Fruit fly (Drosophila melanogaster) whole organism, wandering third instar larva: ENCODE measurements around the gene CG45428.
A peak's percentile ranks its signal among the peaks of the same experiment; 100 is the strongest.

Experiments
- Abd-B ChIP-seq: fragments of >200 bp; optimal IDR thresholded peaks from 2 replicates; lab custom pipeline; 2017; ENCODE audit warnings: missing biosample characterization, missing genetic modification characterization
- CG32264 ChIP-seq: fragments of 200-800 bp; sonication (Bioruptor generic); optimal IDR thresholded peaks from 2 replicates; lab custom pipeline; 2016; ENCODE audit warnings: missing biosample characterization, missing genetic modification characterization
- CG9705 ChIP-seq: fragments of 200-800 bp; sonication (Bioruptor generic); optimal IDR thresholded peaks from 2 replicates; lab custom pipeline; 2018; ENCODE audit warnings: missing biosample characterization, mild to moderate bottlenecking, missing genetic modification characterization
- CrebA ChIP-seq: fragments of 200-800 bp; sonication (Bioruptor generic); optimal IDR thresholded peaks from 2 replicates; lab custom pipeline; 2016; ENCODE audit warnings: missing biosample characterization, mild to moderate bottlenecking, missing genetic modification characterization, borderline replicate concordance
- Dfd ChIP-seq: fragments of >200 bp; optimal IDR thresholded peaks from 2 replicates; lab custom pipeline; 2017; ENCODE audit warnings: missing biosample characterization, missing genetic modification characterization
- Dif ChIP-seq: fragments of 200-275, 200-300 bp; sonication (Bioruptor generic); optimal IDR thresholded peaks from 2 replicates; lab custom pipeline; 2018; ENCODE audit warnings: missing biosample characterization, missing genetic modification characterization; ENCODE audit not compliant: partially characterized antibody
- HLH106 ChIP-seq: fragments of 200-800 bp; optimal IDR thresholded peaks from 3 replicates; lab custom pipeline; 2019; ENCODE audit warnings: missing biosample characterization, mild to moderate bottlenecking, missing genetic modification characterization, moderate library complexity
- Hnf4 ChIP-seq: fragments of 200-800 bp; sonication (Bioruptor generic); optimal IDR thresholded peaks from 2 replicates; lab custom pipeline; 2016; ENCODE audit warnings: missing biosample characterization, mild to moderate bottlenecking, missing genetic modification characterization
- Hr78 ChIP-seq: fragments of >200 bp; optimal IDR thresholded peaks from 2 replicates; lab custom pipeline; 2017; ENCODE audit warnings: missing biosample characterization, missing genetic modification characterization
- Jra ChIP-seq: sonication (Bioruptor generic); optimal IDR thresholded peaks from 2 replicates; lab custom pipeline; 2016; ENCODE audit warnings: missing biosample characterization, missing genetic modification characterization
- Mio ChIP-seq: sonication (Bioruptor generic); optimal IDR thresholded peaks from 2 replicates; lab custom pipeline; 2016; ENCODE audit warnings: missing biosample characterization, missing genetic modification characterization
- Myc ChIP-seq: fragments of >200 bp; optimal IDR thresholded peaks from 2 replicates; lab custom pipeline; 2017
- N ChIP-seq: fragments of >200 bp; optimal IDR thresholded peaks from 2 replicates; lab custom pipeline; 2018; ENCODE audit warnings: missing biosample characterization, missing external identifiers, missing genetic modification characterization
- OdsH ChIP-seq: fragments of 200-800 bp; sonication (Bioruptor generic); optimal IDR thresholded peaks from 2 replicates; lab custom pipeline; 2016; ENCODE audit warnings: missing biosample characterization, mild to moderate bottlenecking, missing genetic modification characterization
- Rel ChIP-seq, 2 experiments: fragments of 200-800 bp; sonication (Bioruptor generic) in 1 of 2; optimal IDR thresholded peaks; 2 replicates in 1 of 2; 3 replicates in 1 of 2; lab custom pipeline; 2016 to 2019; ENCODE audit warnings: mild to moderate bottlenecking in 2 of 2, missing biosample characterization in 2 of 2, missing genetic modification characterization in 2 of 2, moderate library complexity in 1 of 2
- Sp1 ChIP-seq: fragments of 200-800 bp; sonication (Bioruptor generic); optimal IDR thresholded peaks from 3 replicates; lab custom pipeline; 2019; ENCODE audit warnings: missing biosample characterization, mild to moderate bottlenecking, missing genetic modification characterization, moderate library complexity
- Vsx2 ChIP-seq: fragments of 200-300, 225-300 bp; sonication (Bioruptor generic); optimal IDR thresholded peaks from 2 replicates; lab custom pipeline; 2018; ENCODE audit warnings: missing biosample characterization, missing genetic modification characterization; ENCODE audit not compliant: partially characterized antibody
- br ChIP-seq: fragments of 200-800 bp; sonication (Bioruptor generic); optimal IDR thresholded peaks from 2 replicates; lab custom pipeline; 2016; ENCODE audit warnings: missing biosample characterization, missing genetic modification characterization
- brk ChIP-seq: fragments of 200-800 bp; sonication (Bioruptor generic); optimal IDR thresholded peaks from 2 replicates; lab custom pipeline; 2016; ENCODE audit warnings: missing biosample characterization, mild to moderate bottlenecking, missing genetic modification characterization
- dl ChIP-seq, 2 experiments: fragments of 175-275, 200-275 bp in 1 of 2; fragments of 200-275 bp in 1 of 2; sonication (Bioruptor generic); optimal IDR thresholded peaks; lab custom pipeline; 2018; ENCODE audit warnings: mild to moderate bottlenecking in 2 of 2, missing biosample characterization in 2 of 2, missing genetic modification characterization in 2 of 2, moderate library complexity in 2 of 2; ENCODE audit not compliant: partially characterized antibody in 2 of 2, insufficient read depth in 1 of 2
- dmrt93B ChIP-seq: fragments of 200-800 bp; sonication (Bioruptor generic); optimal IDR thresholded peaks from 2 replicates; lab custom pipeline; 2018; ENCODE audit warnings: missing biosample characterization, mild to moderate bottlenecking, missing genetic modification characterization
- dsf ChIP-seq: sonication (Bioruptor generic); optimal IDR thresholded peaks from 2 replicates; lab custom pipeline; 2016; ENCODE audit warnings: missing biosample characterization, missing genetic modification characterization, borderline replicate concordance
- ey ChIP-seq: fragments of 200-800 bp; sonication (Bioruptor generic); optimal IDR thresholded peaks from 2 replicates; lab custom pipeline; 2016; ENCODE audit warnings: missing biosample characterization, missing genetic modification characterization
- foxo ChIP-seq, 2 experiments: fragments of 200-800 bp; sonication (Bioruptor generic); optimal IDR thresholded peaks; 2 replicates in 1 of 2; 3 replicates in 1 of 2; lab custom pipeline; 2016 to 2017; ENCODE audit warnings: missing biosample characterization in 2 of 2, missing genetic modification characterization in 2 of 2
- h ChIP-seq: fragments of 200-800 bp; sonication (Bioruptor generic); optimal IDR thresholded peaks from 3 replicates; lab custom pipeline; 2016; ENCODE audit warnings: missing biosample characterization, mild to moderate bottlenecking, missing genetic modification characterization
- jim ChIP-seq: fragments of 175-275, 200-325 bp; sonication (Bioruptor generic); optimal IDR thresholded peaks from 2 replicates; lab custom pipeline; 2016; ENCODE audit warnings: missing biosample characterization, mild to moderate bottlenecking, missing genetic modification characterization
- pan ChIP-seq: fragments of >200 bp; optimal IDR thresholded peaks from 2 replicates; lab custom pipeline; 2017
- psq ChIP-seq: fragments of 200-800 bp; sonication (Bioruptor generic); optimal IDR thresholded peaks from 3 replicates; lab custom pipeline; 2017; ENCODE audit warnings: missing biosample characterization, mild to moderate bottlenecking, missing genetic modification characterization, moderate library complexity
- rgr ChIP-seq: fragments of 200-800 bp; sonication (Bioruptor generic); optimal IDR thresholded peaks from 3 replicates; lab custom pipeline; 2016; ENCODE audit warnings: missing biosample characterization, mild to moderate bottlenecking, missing genetic modification characterization
- sage ChIP-seq: fragments of 200-800 bp; sonication (Bioruptor generic); optimal IDR thresholded peaks from 2 replicates; lab custom pipeline; 2016; ENCODE audit warnings: missing biosample characterization, mild to moderate bottlenecking, missing genetic modification characterization
- sv ChIP-seq: fragments of 200-800 bp; sonication (Bioruptor generic); optimal IDR thresholded peaks from 3 replicates; lab custom pipeline; 2016; ENCODE audit warnings: missing biosample characterization, missing genetic modification characterization
- tai ChIP-seq: sonication (Bioruptor generic); optimal IDR thresholded peaks from 2 replicates; lab custom pipeline; 2016; ENCODE audit warnings: missing biosample characterization, missing genetic modification characterization
- usp ChIP-seq: fragments of >200 bp; optimal IDR thresholded peaks from 2 replicates; lab custom pipeline; 2017; ENCODE audit warnings: missing biosample characterization, missing genetic modification characterization

CG45428 gene

DNA sequence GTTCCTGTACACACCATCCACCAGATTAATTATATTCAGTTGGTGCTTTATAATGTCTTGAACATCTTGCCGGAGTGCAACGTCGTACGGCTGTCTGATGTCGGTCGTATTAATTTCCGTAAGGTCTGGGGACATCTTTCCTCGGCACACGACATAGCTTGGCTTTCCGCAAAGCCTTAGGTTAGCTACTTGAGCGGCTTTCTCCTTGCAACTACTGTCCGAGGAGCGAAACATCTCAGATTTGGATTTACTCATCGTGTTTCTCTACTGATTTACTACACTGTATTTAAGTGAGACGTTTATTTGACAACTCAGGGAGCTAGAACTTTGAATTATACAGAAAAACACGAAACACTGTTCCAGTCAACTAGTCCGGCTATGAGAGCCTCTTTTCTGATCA is at the start of gene CG45428, which contains the start of gene CG11226:
Gene CG45428 (minus strand): TSS at position 303 of the 400 bp plus-strand sequence.
Gene CG11226 (plus strand): TSS at position 301 of the 400 bp plus-strand sequence.
- no peak for TF ChIP-seq Hnf4 (GFP tag; lab: Kevin White, UChicago)
- no peak for TF ChIP-seq CG32264 (GFP tag; lab: Kevin White, UChicago)
- TF ChIP-seq Hr78 = no peak
- TF ChIP-seq usp (GFP tag; lab: Kevin White, UChicago) = no peak
- no peak for TF ChIP-seq tai (GFP tag; lab: Kevin White, UChicago)
- TF ChIP-seq CrebA = no peak
- no peak for TF ChIP-seq CG9705 (GFP tag; lab: Kevin White, UChicago)
- no peak for TF ChIP-seq psq (GFP tag; lab: Kevin White, UChicago)
- TF ChIP-seq sage (GFP tag; lab: Kevin White, UChicago) = no peak
- TF ChIP-seq Abd-B (GFP tag; lab: Kevin White, UChicago) = no peak

DNA sequence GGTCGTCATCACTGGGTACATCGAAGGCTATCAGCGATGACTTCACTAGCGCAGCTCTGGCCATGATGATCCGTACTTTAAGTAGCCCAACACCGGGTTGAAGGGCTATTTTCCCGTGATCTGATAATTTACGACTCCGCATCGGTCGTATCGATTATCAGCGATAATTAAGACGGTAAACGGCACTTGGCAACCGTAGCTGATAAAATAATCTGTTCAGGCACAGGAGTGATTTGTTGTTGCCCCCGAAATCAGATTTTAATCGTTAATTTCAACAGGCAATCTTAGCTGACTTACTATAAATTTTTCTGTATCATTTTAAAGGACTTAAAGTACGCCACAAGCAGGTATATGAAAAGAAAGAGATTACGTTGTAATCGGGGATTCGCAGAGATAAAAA is 49.0 kb upstream of the CG45428 start:
- TF ChIP-seq foxo (GFP tag; optimal IDR thresholded peaks at IDR 0.05; lab: Kevin White, UChicago) (no peak), pan (lab: Kevin White, UChicago) (no peak), N (GFP tag; lab: Kevin White, UChicago) (no peak), CG32264 (GFP tag; lab: Kevin White, UChicago) (no peak), usp (GFP tag; lab: Kevin White, UChicago) (no peak), Dfd (no peak), CrebA (no peak), Abd-B (GFP tag; lab: Kevin White, UChicago) (no peak), rgr (GFP tag; lab: Kevin White, UChicago) (no peak), Jra (GFP tag; lab: Kevin White, UChicago) (no peak), ey (no peak), Myc (lab: Kevin White, UChicago) (no peak), dl (GFP tag; optimal IDR thresholded peaks at IDR 0.05; lab: Kevin White, UChicago; ENCODE audit: insufficient read depth in 1 of 2, partially characterized antibody in 2 of 2) (no peak), HLH106 (tag; lab: Kevin White, UChicago) (no peak), tai (GFP tag; lab: Kevin White, UChicago) (no peak), jim (GFP tag; lab: Kevin White, UChicago) (no peak), h (GFP tag; lab: Kevin White, UChicago) (no peak), Sp1 (no peak), Dif (GFP tag; lab: Kevin White, UChicago) (no peak)

DNA sequence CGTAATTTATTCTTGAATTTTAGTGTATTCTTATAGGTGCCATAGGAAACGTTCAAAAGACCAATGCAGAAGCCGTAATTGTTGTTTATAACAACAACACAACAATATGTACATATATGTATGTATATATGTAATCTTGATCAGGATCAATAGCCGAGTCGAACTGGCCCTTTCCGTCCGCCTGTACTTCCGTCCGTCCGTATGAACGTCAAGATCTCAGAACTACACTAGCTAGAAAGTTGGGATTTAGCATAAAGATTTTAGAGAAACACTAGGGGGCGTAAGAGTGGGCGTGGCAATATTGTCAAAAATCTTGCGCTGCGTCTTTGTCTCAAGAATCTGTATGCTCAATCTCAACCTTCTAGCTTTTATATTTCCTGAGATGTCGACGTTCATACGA is 47.6 kb upstream of the CG45428 start:
- TF ChIP-seq HLH106 (tag; lab: Kevin White, UChicago) = no peak
- TF ChIP-seq Dfd = peak; percentile 39
- TF ChIP-seq Myc (lab: Kevin White, UChicago) = no peak
- TF ChIP-seq, all 38 proteins: peak for 1

DNA sequence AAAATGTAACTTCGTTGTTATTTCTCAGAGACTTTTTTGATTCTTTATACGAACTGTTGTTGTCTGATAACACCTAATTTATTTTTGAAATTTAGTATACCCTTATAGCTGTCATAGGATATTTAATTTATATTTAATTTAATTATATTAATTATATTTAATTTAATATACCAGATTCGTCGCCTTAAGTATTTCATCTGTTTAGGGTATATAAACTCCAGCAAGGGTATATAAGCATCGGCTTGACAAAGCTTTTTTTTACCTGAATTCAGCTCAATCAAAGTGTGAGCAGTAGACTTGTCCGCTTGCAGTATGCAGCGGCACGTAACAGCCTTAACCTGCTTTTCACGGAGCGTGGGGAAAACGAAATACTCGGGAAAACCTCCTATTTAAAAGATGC is 46.8 kb upstream of the CG45428 start:
- TF ChIP-seq Dif (GFP tag; lab: Kevin White, UChicago) = no peak
- TF ChIP-seq HLH106 (tag; lab: Kevin White, UChicago) = no peak
- no peak for TF ChIP-seq ey
- no peak for TF ChIP-seq sv (GFP tag; lab: Kevin White, UChicago)
- TF ChIP-seq jim (GFP tag; lab: Kevin White, UChicago) = no peak
- TF ChIP-seq br (GFP tag; lab: Kevin White, UChicago) = no peak
- no peak for TF ChIP-seq CG32264 (GFP tag; lab: Kevin White, UChicago)
- TF ChIP-seq brk (GFP tag; lab: Kevin White, UChicago) = no peak
- no peak for TF ChIP-seq Sp1
- TF ChIP-seq tai (GFP tag; lab: Kevin White, UChicago) = no peak
- no peak for TF ChIP-seq rgr (GFP tag; lab: Kevin White, UChicago)
- no peak for TF ChIP-seq dsf (GFP tag; lab: Kevin White, UChicago)
- TF ChIP-seq Myc (lab: Kevin White, UChicago) = no peak
- TF ChIP-seq sage (GFP tag; lab: Kevin White, UChicago) = no peak
- no peak for TF ChIP-seq Dfd
- no peak for TF ChIP-seq Rel (GFP tag; optimal IDR thresholded peaks at IDR 0.05; lab: Kevin White, UChicago)
- no peak for TF ChIP-seq Rel (tag; optimal IDR thresholded peaks at IDR 0.05; lab: Kevin White, UChicago)
- no peak for TF ChIP-seq Jra (GFP tag; lab: Kevin White, UChicago)

DNA sequence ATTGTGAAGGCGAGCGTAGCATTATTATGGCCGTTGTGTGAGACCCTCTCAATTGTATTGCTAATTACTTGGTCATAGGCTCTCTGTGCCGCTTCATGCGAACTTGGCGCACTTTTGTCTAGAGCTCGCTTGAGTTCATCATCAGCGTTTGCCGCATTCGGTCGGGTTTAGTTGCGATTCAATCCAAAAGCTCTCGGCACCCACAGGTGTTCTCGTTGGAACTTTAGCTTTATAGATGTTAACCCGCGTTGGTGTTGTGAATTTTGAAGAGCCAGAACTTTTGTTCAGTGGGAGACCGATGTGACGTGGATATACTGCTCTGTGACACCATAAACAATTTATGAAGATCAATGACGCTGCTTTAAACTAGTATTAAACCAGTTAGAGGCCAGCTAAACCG is 44.0 kb upstream of the CG45428 start, which contains the start of gene slif:
Gene slif (plus strand): TSS at position 132 of the 400 bp plus-strand sequence.
- no peak for TF ChIP-seq Vsx2 (GFP tag; lab: Kevin White, UChicago)
- TF ChIP-seq CG32264 (GFP tag; lab: Kevin White, UChicago) = no peak
- no peak for TF ChIP-seq Mio (GFP tag; lab: Kevin White, UChicago)
- no peak for TF ChIP-seq Hnf4 (GFP tag; lab: Kevin White, UChicago)
- no peak for TF ChIP-seq CG9705 (GFP tag; lab: Kevin White, UChicago)
- no peak for TF ChIP-seq tai (GFP tag; lab: Kevin White, UChicago)
- no peak for TF ChIP-seq HLH106 (tag; lab: Kevin White, UChicago)
- no peak for TF ChIP-seq dmrt93B (GFP tag; lab: Kevin White, UChicago)
- TF ChIP-seq jim (GFP tag; lab: Kevin White, UChicago) = no peak
- TF ChIP-seq brk (GFP tag; lab: Kevin White, UChicago) = no peak
- no peak for TF ChIP-seq OdsH (GFP tag; lab: Kevin White, UChicago)
- TF ChIP-seq usp (GFP tag; lab: Kevin White, UChicago) = no peak
- no peak for TF ChIP-seq pan (lab: Kevin White, UChicago)
- no peak for TF ChIP-seq h (GFP tag; lab: Kevin White, UChicago)
- no peak for TF ChIP-seq sage (GFP tag; lab: Kevin White, UChicago)
- TF ChIP-seq sv (GFP tag; lab: Kevin White, UChicago) = no peak
- TF ChIP-seq CrebA = no peak
- TF ChIP-seq N (GFP tag; lab: Kevin White, UChicago) = no peak
